Worm (Caenorhabditis elegans): ENCODE measurements around the gene swsn-3.
A peak's percentile ranks its signal among the peaks of the same experiment; 100 is the strongest.

swsn-3 gene

DNA sequence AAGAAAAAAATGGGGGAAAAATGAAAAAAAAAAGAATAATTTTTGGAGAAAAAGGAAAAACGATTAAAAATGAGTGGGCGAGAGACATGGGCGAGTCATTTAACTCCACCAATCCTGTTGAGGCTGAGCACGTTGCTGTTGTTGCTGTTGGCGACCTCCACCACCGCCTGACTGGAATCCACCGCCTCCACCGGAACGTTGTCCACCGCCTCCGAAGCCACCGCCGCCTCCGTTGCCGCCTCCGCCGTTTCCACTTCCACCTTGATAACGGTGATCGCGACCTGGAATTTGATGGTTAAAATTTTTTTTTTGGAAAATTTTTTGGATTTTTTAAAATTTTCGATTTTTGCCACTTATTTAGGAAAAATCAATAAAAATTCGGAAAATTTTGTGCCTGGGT, 2.3 kb upstream of the swsn-3 start:
- peak; percentile 85 for TF ChIP-seq set-16 (GFP tag; IDR thresholded peaks at IDR 0.05)
- TF ChIP-seq sdz-12 (GFP tag; optimal IDR thresholded peaks at IDR 0.05), result no peak
- TF ChIP-seq egl-43 (GFP tag; IDR thresholded peaks at IDR 0.05), result 0 out of 2 replicates have a peak, but pooled peaks have one; percentile 7

- TF ChIP-seq aha-1 (tag) (peak; percentile 78), dpl-1 (GFP tag; optimal IDR thresholded peaks at IDR 0.05) (peak; percentile 10), mes-2 (tag; optimal IDR thresholded peaks at IDR 0.05; ENCODE audit: poor library complexity, severe bottlenecking) (no peak), nhr-28 (tag; optimal IDR thresholded peaks at IDR 0.05) (no peak), nhr-25 (tag; optimal IDR thresholded peaks at IDR 0.05; ENCODE audit: borderline replicate concordance, insufficient read depth) (no peak)
Measured at ce11 chrIII:2769078-2769477, 599 bp upstream of the swsn-3 start.

- TF ChIP-seq F37D6.2 (tag; optimal IDR thresholded peaks at IDR 0.05) (no peak), zag-1 (tag; optimal IDR thresholded peaks at IDR 0.05) (no peak), F49E8.2 (tag; optimal IDR thresholded peaks at IDR 0.05; ENCODE audit: borderline replicate concordance) (no peak), ceh-32 (tag; optimal IDR thresholded peaks at IDR 0.05; ENCODE audit: poor library complexity) (no peak), lin-29 (GFP tag; IDR thresholded peaks at IDR 0.05) (no peak), zip-2 (tag; optimal IDR thresholded peaks at IDR 0.05) (no peak), lin-15B (tag; optimal IDR thresholded peaks at IDR 0.05) (no peak), Y5F2A.4 (GFP tag; optimal IDR thresholded peaks at IDR 0.05) (no peak), vab-7 (GFP tag; IDR thresholded peaks at IDR 0.05) (no peak), zfp-2 (tag; optimal IDR thresholded peaks at IDR 0.05) (no peak), dpl-1 (GFP tag; optimal IDR thresholded peaks at IDR 0.05) (no peak), sdz-12 (GFP tag; optimal IDR thresholded peaks at IDR 0.05) (no peak), nhr-77 (tag; optimal IDR thresholded peaks at IDR 0.05) (peak; percentile 80), nhr-48 (tag; optimal IDR thresholded peaks at IDR 0.05) (peak; percentile 95), nhr-28 (tag; optimal IDR thresholded peaks at IDR 0.05) (peak; percentile 97), nhr-102 (tag; optimal IDR thresholded peaks at IDR 0.05) (peak; percentile 80), nhr-10 (tag; optimal IDR thresholded peaks at IDR 0.05) (peak; percentile 17), ZK337.2 (GFP tag; IDR thresholded peaks at IDR 0.05) (no peak), snpc-1.2 (GFP tag; IDR thresholded peaks at IDR 0.05) (no peak), tra-1 (GFP tag; IDR thresholded peaks at IDR 0.05) (peak; percentile 77), T26A8.4 (GFP tag; IDR thresholded peaks at IDR 0.05) (no peak), pha-4 (GFP tag; IDR thresholded peaks at IDR 0.05) (peak; percentile 61), pha-4 (tag; optimal IDR thresholded peaks at IDR 0.05) (no peak), fkh-10 (GFP tag; optimal IDR thresholded peaks at IDR 0.05) (no peak), skn-1 (tag; optimal IDR thresholded peaks at IDR 0.05) (no peak), duxl-1 (tag; optimal IDR thresholded peaks at IDR 0.05; ENCODE audit: poor library complexity) (no peak), lin-1 (GFP tag; IDR thresholded peaks at IDR 0.05) (peak; percentile 80; the same call in 1 of the 2 replicates), ceh-82 (tag; optimal IDR thresholded peaks at IDR 0.05) (no peak), ceh-20 (GFP tag; IDR thresholded peaks at IDR 0.05) (no peak), ceh-28 (tag; optimal IDR thresholded peaks at IDR 0.05) (no peak), dmd-9 (GFP tag; IDR thresholded peaks at IDR 0.05) (no peak), nhr-6 (tag; optimal IDR thresholded peaks at IDR 0.05) (no peak), hlh-11 (tag; optimal IDR thresholded peaks at IDR 0.05) (peak; percentile 92), jun-1 (tag; optimal IDR thresholded peaks at IDR 0.05) (no peak), F26F4.8 (GFP tag; conservative IDR thresholded peaks at IDR 0.05) (no peak), lin-38 (GFP tag; IDR thresholded peaks at IDR 0.05) (peak; percentile 43), aha-1 (tag) (peak; percentile 98), saeg-2 (GFP tag; IDR thresholded peaks at IDR 0.05) (0 out of 2 replicates have a peak, but pooled peaks have one; percentile 38), unc-62 (GFP tag; optimal IDR thresholded peaks at IDR 0.05 in 1 of 2) (no peak), unc-62 (tag; optimal IDR thresholded peaks at IDR 0.05) (no peak), daf-8 (GFP tag; IDR thresholded peaks at IDR 0.05) (no peak), daf-12 (tag; optimal IDR thresholded peaks at IDR 0.05) (no peak), T20F7.1 (GFP tag; optimal IDR thresholded peaks at IDR 0.05) (no peak), gei-8 (GFP tag; optimal IDR thresholded peaks at IDR 0.05) (no peak)
Measured at ce11 chrIII:2760726-2761125, 7.8 kb downstream of the swsn-3 start, which contains the start of gene pho-9. pho-9 (minus strand) TSS chrIII:2760816.
